Worm (Caenorhabditis elegans) whole organism, mixed stage, embryonic: ENCODE results near the gene cyp-13A3.

Experiments
- ceh-43 ChIP-seq: fragments of 200-800 bp; sonication (Bioruptor generic); optimal IDR thresholded peaks from 2 replicates; lab custom pipeline; 2018; ENCODE audit warnings: mild to moderate bottlenecking, missing genetic modification characterization, moderate library complexity, missing compliant biosample characterization
- ces-1 ChIP-seq: fragments of 150-350 bp; optimal IDR thresholded peaks from 2 replicates; lab custom pipeline; 2014; ENCODE audit warnings: missing biosample characterization, missing genetic modification reagents, missing genetic modification characterization
- elt-1 ChIP-seq: sonication (generic microtip); optimal IDR thresholded peaks from 2 replicates; lab custom pipeline; 2017; ENCODE audit warnings: missing genetic modification characterization, mild to moderate bottlenecking, missing compliant biosample characterization, antibody characterized with exemption, moderate library complexity, borderline replicate concordance; ENCODE audit not compliant: insufficient read depth
- elt-3 ChIP-seq: fragments of 150-350 bp; optimal IDR thresholded peaks from 2 replicates; lab custom pipeline; 2014; ENCODE audit warnings: missing biosample characterization, missing genetic modification characterization
- ham-2 ChIP-seq: fragments of 200-800 bp; sonication (Bioruptor generic); optimal IDR thresholded peaks from 2 replicates; lab custom pipeline; 2018; ENCODE audit warnings: mild to moderate bottlenecking, missing genetic modification characterization, missing compliant biosample characterization
- mep-1 ChIP-seq: fragments of 150-350 bp; optimal IDR thresholded peaks from 2 replicates; lab custom pipeline; 2017; ENCODE audit warnings: missing biosample characterization, missing genetic modification reagents, missing genetic modification characterization, inconsistent platforms
- nhr-237 ChIP-seq: fragments of 150-350 bp; optimal IDR thresholded peaks from 2 replicates; lab custom pipeline; 2014; ENCODE audit warnings: missing biosample characterization, missing genetic modification characterization
- nhr-28 ChIP-seq: fragments of 150-350 bp; optimal IDR thresholded peaks from 2 replicates; lab custom pipeline; 2014; ENCODE audit warnings: missing biosample characterization, missing genetic modification characterization
- pha-4 ChIP-seq: fragments of 150-350 bp; optimal IDR thresholded peaks from 2 replicates; lab custom pipeline; 2018; ENCODE audit warnings: missing biosample characterization, missing genetic modification reagents, missing genetic modification characterization
- snpc-4 ChIP-seq: fragments of 150-350 bp; optimal IDR thresholded peaks from 2 replicates; lab custom pipeline; 2014; ENCODE audit warnings: missing biosample characterization, missing genetic modification characterization
- unc-39 ChIP-seq: fragments of 150-350 bp; optimal IDR thresholded peaks from 2 replicates; lab custom pipeline; 2014; ENCODE audit warnings: missing biosample characterization, missing genetic modification characterization
- ztf-11 ChIP-seq: fragments of 150-350 bp; optimal IDR thresholded peaks from 2 replicates; lab custom pipeline; 2014; ENCODE audit warnings: missing biosample characterization, missing genetic modification characterization

DNA sequence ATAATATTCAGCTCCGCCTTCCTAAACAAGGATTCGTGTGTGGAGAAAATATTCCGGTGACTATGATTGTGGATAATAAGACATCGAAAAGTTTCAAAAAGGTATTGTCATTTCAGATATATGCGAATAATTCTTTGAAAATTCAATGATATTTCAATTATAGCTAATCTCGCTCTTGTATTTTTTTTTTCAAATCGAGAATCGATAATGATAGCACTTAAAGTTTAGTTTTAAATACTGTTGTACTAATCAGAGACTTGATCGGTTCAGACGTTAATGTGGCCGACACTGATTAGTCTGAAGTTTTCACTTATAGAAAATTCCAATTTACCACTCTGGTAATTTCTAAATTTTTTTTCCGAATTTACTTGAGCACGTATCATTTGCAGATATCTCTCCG is 42.9 kb upstream of the cyp-13A3 start:
- TF ChIP-seq nhr-28 (tag; lab: Kevin White, UChicago) (no peak), ztf-11 (tag; lab: Kevin White, UChicago) (no peak), unc-39 (tag; lab: Kevin White, UChicago) (no peak), ceh-43 (GFP tag; lab: Kevin White, UChicago) (no peak), mep-1 (no peak), snpc-4 (tag; lab: Kevin White, UChicago) (no peak), elt-1 (tag; lab: Kevin White, UChicago) (no peak), pha-4 (tag; lab: Kevin White, UChicago) (no peak), ces-1 (GFP tag; lab: Kevin White, UChicago) (no peak), ham-2 (GFP tag; lab: Kevin White, UChicago) (no peak), nhr-237 (no peak), elt-3 (no peak)
